Worm (Caenorhabditis elegans): ENCODE data around the gene ifb-2.

ce11 chrII:5734883-5735282 is 15.1 kb upstream of the ifb-2 start:
- TF ChIP-seq lsy-2 (tag; optimal IDR thresholded peaks at IDR 0.05) (no peak), unc-39 (tag; optimal IDR thresholded peaks at IDR 0.05) (no peak), elt-1 (tag; optimal IDR thresholded peaks at IDR 0.05; ENCODE audit: borderline replicate concordance, insufficient read depth) (no peak), nhr-12 (tag; optimal IDR thresholded peaks at IDR 0.05) (no peak), snpc-4 (tag; optimal IDR thresholded peaks at IDR 0.05) (no peak), nhr-237 (tag; optimal IDR thresholded peaks at IDR 0.05) (no peak), pha-4 (tag; optimal IDR thresholded peaks at IDR 0.05) (no peak), elt-3 (tag; optimal IDR thresholded peaks at IDR 0.05) (no peak)

Measured in whole organism, mixed stage, embryonic.